Worm (Caenorhabditis elegans): Measurements from ENCODE around the gene Y48B6A.10.

ce11 chrII:14243503-14243902 lies 29.3 kb downstream of the Y48B6A.10 start, which contains the start of gene jmjd-2:
- TF ChIP-seq elt-2 (tag; optimal IDR thresholded peaks at IDR 0.05) (no peak), aly-2 (tag; optimal IDR thresholded peaks at IDR 0.05) (no peak), tlp-1 (tag; optimal IDR thresholded peaks at IDR 0.05) (no peak), ama-1 (optimal IDR thresholded peaks at IDR 0.05) (no peak), nhr-76 (tag; optimal IDR thresholded peaks at IDR 0.05) (no peak), ceh-8 (GFP tag; optimal IDR thresholded peaks at IDR 0.05) (no peak), lin-15B (tag; optimal IDR thresholded peaks at IDR 0.05) (no peak), lsy-2 (tag; optimal IDR thresholded peaks at IDR 0.05) (no peak), ceh-82 (tag; optimal IDR thresholded peaks at IDR 0.05) (no peak), sup-37 (GFP tag; optimal IDR thresholded peaks at IDR 0.05) (no peak), ztf-4 (tag; optimal IDR thresholded peaks at IDR 0.05) (no peak)
